Worm (Caenorhabditis elegans) whole organism, mixed stage, embryonic: ENCODE measurements around the gene C37C3.9.

ENCODE experiments used
- ces-1 ChIP-seq: fragments of 150-350 bp; optimal IDR thresholded peaks from 2 replicates; lab custom pipeline; 2014; ENCODE audit warnings: missing biosample characterization, missing genetic modification reagents, missing genetic modification characterization
- elt-3 ChIP-seq: fragments of 150-350 bp; optimal IDR thresholded peaks from 2 replicates; lab custom pipeline; 2014; ENCODE audit warnings: missing biosample characterization, missing genetic modification characterization
- nhr-2 ChIP-seq: fragments of 150-350 bp; optimal IDR thresholded peaks from 2 replicates; lab custom pipeline; 2014; ENCODE audit warnings: missing biosample characterization, missing genetic modification characterization
- pha-4 ChIP-seq: fragments of 150-350 bp; optimal IDR thresholded peaks from 2 replicates; lab custom pipeline; 2018; ENCODE audit warnings: missing biosample characterization, missing genetic modification reagents, missing genetic modification characterization
- unc-62 ChIP-seq: fragments of 150-350 bp; optimal IDR thresholded peaks from 2 replicates; lab custom pipeline; 2014; ENCODE audit warnings: missing biosample characterization, missing genetic modification reagents, missing genetic modification characterization

ce11 chrV:7836911-7837310 lies 17.6 kb downstream of the C37C3.9 start, which contains the start of gene txt-5:
- no peak for TF ChIP-seq elt-3 (tag; lab: Kevin White, UChicago)
- no peak for TF ChIP-seq pha-4 (tag; lab: Kevin White, UChicago)
- TF ChIP-seq ces-1, result no peak
- TF ChIP-seq unc-62, result no peak
- no peak for TF ChIP-seq nhr-2 (tag; lab: Kevin White, UChicago)
